Fruit fly (Drosophila melanogaster) whole organism, embryonic: ENCODE data around the gene Ir25a.

Source experiments
- CG15696 ChIP-seq: fragments of 200-800 bp; sonication (Bioruptor generic); optimal IDR thresholded peaks from 2 replicates; lab custom pipeline; 2019; ENCODE audit warnings: missing biosample characterization, mild to moderate bottlenecking, missing genetic modification characterization, moderate library complexity
- CG17359 ChIP-seq: fragments of 200-800 bp; sonication (Bioruptor generic); optimal IDR thresholded peaks from 3 replicates; lab custom pipeline; 2018; ENCODE audit warnings: missing biosample characterization, mild to moderate bottlenecking, missing genetic modification characterization, moderate library complexity
- CG7963 ChIP-seq: fragments of 200-800 bp; sonication (Bioruptor generic); IDR thresholded peaks from 3 replicates; pipeline ENCODE4 v1.3.6; 2022; ENCODE audit warnings: missing biosample characterization, missing genetic modification characterization; ENCODE audit not compliant: partially characterized antibody
- Mad ChIP-seq: fragments of 200-800 bp; sonication (Bioruptor generic); optimal IDR thresholded peaks from 2 replicates; lab custom pipeline; 2016; ENCODE audit warnings: missing biosample characterization, missing genetic modification characterization
- Mes4 ChIP-seq: fragments of 200-800 bp; sonication (Bioruptor generic); optimal IDR thresholded peaks from 2 replicates; lab custom pipeline; 2016; ENCODE audit warnings: missing biosample characterization, missing genetic modification characterization
- Nf-YB ChIP-seq: fragments of 200-800 bp; sonication (Bioruptor generic); optimal IDR thresholded peaks from 3 replicates; lab custom pipeline; 2019; ENCODE audit warnings: missing biosample characterization, mild to moderate bottlenecking, missing genetic modification characterization, moderate library complexity
- ase ChIP-seq: fragments of 200-800 bp; sonication (Bioruptor generic); IDR thresholded peaks from 3 replicates; pipeline ENCODE4 v1.3.6; 2022; ENCODE audit warnings: missing biosample characterization, missing genetic modification characterization
- gfzf ChIP-seq: fragments of 200-800 bp; sonication (Bioruptor generic); optimal IDR thresholded peaks from 2 replicates; lab custom pipeline; 2016; ENCODE audit warnings: missing biosample characterization, mild to moderate bottlenecking, missing genetic modification characterization, moderate library complexity
- insv ChIP-seq, 2 experiments: fragments of 200-800 bp; sonication (Bioruptor generic); optimal IDR thresholded peaks; 3 replicates each; lab custom pipeline; 2016 to 2018; ENCODE audit warnings: missing biosample characterization in 2 of 2, missing genetic modification characterization in 2 of 2
- pan ChIP-seq, 4 experiments: fragments of >200 bp in 3 of 4; fragments of 200-800 bp in 1 of 4; sonication (Bioruptor generic) in 1 of 4; optimal IDR thresholded peaks in 3 of 4; IDR thresholded peaks in 1 of 4; 2 replicates each; pipeline versions ENCODE4 v1.3.6 to Lab custom; 2017 to 2022; ENCODE audit warnings: missing biosample characterization in 2 of 4, missing genetic modification characterization in 2 of 4, mixed read lengths in 1 of 4
- sqz ChIP-seq: fragments of 200-800 bp; sonication (Bioruptor generic); optimal IDR thresholded peaks from 3 replicates; lab custom pipeline; 2018; ENCODE audit warnings: missing biosample characterization, mild to moderate bottlenecking, missing genetic modification characterization

DNA sequence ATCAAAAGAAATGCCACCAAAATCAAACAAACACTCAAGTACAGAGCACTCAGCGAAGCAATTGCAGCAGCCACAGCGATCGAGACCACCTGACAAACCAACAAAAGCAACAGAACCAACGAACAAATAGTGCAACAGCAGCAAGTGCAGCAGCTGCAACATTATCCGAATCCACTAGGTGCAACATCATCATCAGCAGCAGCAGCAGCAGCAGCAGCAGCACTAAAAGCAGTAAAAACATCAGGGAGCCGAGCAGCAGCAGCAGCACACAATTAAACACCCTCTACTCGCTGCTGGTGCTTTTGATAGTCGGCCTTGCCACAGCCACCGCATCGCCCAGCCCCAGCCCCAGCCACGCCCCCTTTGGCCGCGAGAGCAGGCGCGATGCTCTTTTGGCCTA lies 30.3 kb upstream of the Ir25a start:
- no peak for TF ChIP-seq pan (optimal IDR thresholded peaks at IDR 0.05; lab: Kevin White, UChicago)
- no peak for TF ChIP-seq pan (GFP tag; optimal IDR thresholded peaks at IDR 0.05 in 1 of 2, IDR thresholded peaks at IDR 0.05 in 1 of 2)
- TF ChIP-seq CG17359 (tag; lab: Kevin White, UChicago) = no peak
- TF ChIP-seq insv (GFP tag; optimal IDR thresholded peaks at IDR 0.05; lab: Kevin White, UChicago) = no peak
- no peak for TF ChIP-seq CG15696 (tag; lab: Kevin White, UChicago)
- TF ChIP-seq CG7963 (GFP tag; lab: Robert Waterston, UW) = no peak
- no peak for TF ChIP-seq gfzf (GFP tag; lab: Kevin White, UChicago)
- TF ChIP-seq Nf-YB (GFP tag; lab: Kevin White, UChicago) = no peak
- TF ChIP-seq sqz (GFP tag; lab: Kevin White, UChicago) = no peak
- TF ChIP-seq ase (GFP tag; lab: Robert Waterston, UW) = no peak
- no peak for TF ChIP-seq Mad
- no peak for TF ChIP-seq Mes4 (GFP tag; lab: Kevin White, UChicago)
